Fruit fly (Drosophila melanogaster) whole organism, embryonic: ENCODE measurements around the gene NdufV3.
A peak's percentile ranks its signal among the peaks of the same experiment; 100 is the strongest.

ENCODE experiments used
- ATbp ChIP-seq: fragments of 200-800 bp; sonication (Bioruptor generic); optimal IDR thresholded peaks from 2 replicates; lab custom pipeline; 2017; ENCODE audit warnings: missing biosample characterization, mild to moderate bottlenecking, missing genetic modification characterization, missing genetic modification reagents
- CG10209 ChIP-seq: fragments of 200-800 bp; sonication (Bioruptor generic); optimal IDR thresholded peaks from 3 replicates; lab custom pipeline; 2017; ENCODE audit warnings: missing biosample characterization, mild to moderate bottlenecking, missing genetic modification characterization, missing genetic modification reagents
- CG10979 ChIP-seq: fragments of 200-800 bp; sonication (Bioruptor generic); optimal IDR thresholded peaks from 2 replicates; lab custom pipeline; 2018; ENCODE audit warnings: missing biosample characterization, mild to moderate bottlenecking, missing genetic modification characterization, moderate library complexity
- CG12071 ChIP-seq: fragments of 200-800 bp; sonication (Bioruptor generic); optimal IDR thresholded peaks from 3 replicates; lab custom pipeline; 2018; ENCODE audit warnings: missing biosample characterization, mild to moderate bottlenecking, missing genetic modification characterization
- CG12219 ChIP-seq: fragments of 200-800 bp; sonication (Bioruptor generic); optimal IDR thresholded peaks from 3 replicates; lab custom pipeline; 2018; ENCODE audit warnings: missing biosample characterization, mild to moderate bottlenecking, missing genetic modification characterization
- CG1233 ChIP-seq: fragments of 200-800 bp; sonication (Bioruptor generic); optimal IDR thresholded peaks from 4 replicates; lab custom pipeline; 2018; ENCODE audit warnings: missing biosample characterization, mild to moderate bottlenecking, missing genetic modification characterization
- CG14014 ChIP-seq: fragments of 200-800 bp; sonication (Bioruptor generic); IDR thresholded peaks from 2 replicates; pipeline ENCODE4 v1.3.6; 2022; ENCODE audit warnings: missing biosample characterization, missing genetic modification characterization
- CG15269 ChIP-seq: fragments of 200-800 bp; sonication (Bioruptor generic); optimal IDR thresholded peaks from 2 replicates; lab custom pipeline; 2018; ENCODE audit warnings: missing biosample characterization, mild to moderate bottlenecking, missing genetic modification characterization, moderate library complexity
- CG1602 ChIP-seq: fragments of 200-800 bp; sonication (Bioruptor generic); optimal IDR thresholded peaks from 3 replicates; lab custom pipeline; 2016; ENCODE audit warnings: missing biosample characterization, missing genetic modification characterization
- CG1603 ChIP-seq: fragments of 200-800 bp; sonication (Bioruptor generic); optimal IDR thresholded peaks from 2 replicates; lab custom pipeline; 2019; ENCODE audit warnings: missing biosample characterization, mild to moderate bottlenecking, missing genetic modification characterization, moderate library complexity
- CG18764 ChIP-seq: fragments of 200-800 bp; sonication (Bioruptor generic); optimal IDR thresholded peaks from 3 replicates; lab custom pipeline; 2016; ENCODE audit warnings: missing biosample characterization, missing genetic modification characterization
- CG2712 ChIP-seq: fragments of 200-800 bp; optimal IDR thresholded peaks from 3 replicates; lab custom pipeline; 2019; ENCODE audit warnings: missing biosample characterization, mild to moderate bottlenecking, missing genetic modification characterization, moderate library complexity
- CG3163 ChIP-seq: fragments of 200-800 bp; sonication (Bioruptor generic); optimal IDR thresholded peaks from 3 replicates; lab custom pipeline; 2016; ENCODE audit warnings: missing biosample characterization, missing genetic modification characterization
- CG34422 ChIP-seq: fragments of 200-800 bp; sonication (Bioruptor generic); IDR thresholded peaks from 3 replicates; pipeline ENCODE4 v1.3.6; 2022; ENCODE audit warnings: missing biosample characterization, missing genetic modification characterization
- CG4707 ChIP-seq: fragments of 200-800 bp; sonication (Bioruptor generic); optimal IDR thresholded peaks from 2 replicates; lab custom pipeline; 2018; ENCODE audit warnings: missing biosample characterization, mild to moderate bottlenecking, missing genetic modification characterization, moderate library complexity
- CG4730 ChIP-seq: fragments of 200-800 bp; sonication (Bioruptor generic); IDR thresholded peaks from 2 replicates; pipeline ENCODE4 v1.3.6; 2022; ENCODE audit warnings: missing biosample characterization, missing genetic modification characterization
- CG6175 ChIP-seq: fragments of 200-800 bp; sonication (Bioruptor generic); IDR thresholded peaks from 3 replicates; pipeline ENCODE4 v1.3.6; 2022; ENCODE audit warnings: missing biosample characterization, missing genetic modification characterization
- CG6254 ChIP-seq: fragments of 200-800 bp; sonication (Bioruptor generic); optimal IDR thresholded peaks from 3 replicates; lab custom pipeline; 2017; ENCODE audit warnings: mild to moderate bottlenecking, missing biosample characterization, missing genetic modification reagents, missing genetic modification characterization
- CG6854 ChIP-seq: fragments of 200-800 bp; sonication (Bioruptor generic); optimal IDR thresholded peaks from 3 replicates; lab custom pipeline; 2017; ENCODE audit warnings: missing biosample characterization, mild to moderate bottlenecking, missing genetic modification characterization
- CG7271 ChIP-seq: fragments of 200-800 bp; sonication (Bioruptor generic); optimal IDR thresholded peaks from 2 replicates; lab custom pipeline; 2018; ENCODE audit warnings: missing biosample characterization, mild to moderate bottlenecking, missing genetic modification characterization, moderate library complexity
- CG8478 ChIP-seq: fragments of >200 bp; optimal IDR thresholded peaks from 2 replicates; lab custom pipeline; 2018
- CG9437 ChIP-seq: fragments of 200-800 bp; sonication (Bioruptor generic); optimal IDR thresholded peaks from 2 replicates; lab custom pipeline; 2018; ENCODE audit warnings: missing biosample characterization, mild to moderate bottlenecking, missing genetic modification characterization
- CG9817 ChIP-seq: fragments of 200-800 bp; sonication (Bioruptor generic); optimal IDR thresholded peaks from 2 replicates; lab custom pipeline; 2018; ENCODE audit warnings: missing biosample characterization, mild to moderate bottlenecking, missing genetic modification characterization, moderate library complexity
- D19B ChIP-seq: fragments of 200-800 bp; sonication (Bioruptor generic); optimal IDR thresholded peaks from 2 replicates; lab custom pipeline; 2017; ENCODE audit warnings: missing biosample characterization, mild to moderate bottlenecking, missing genetic modification characterization
- Dip3 ChIP-seq: fragments of 200-800 bp; sonication (Bioruptor generic); optimal IDR thresholded peaks from 3 replicates; lab custom pipeline; 2016; ENCODE audit warnings: missing biosample characterization, missing genetic modification characterization
- Drgx ChIP-seq: fragments of 200-800 bp; sonication (Bioruptor generic); IDR thresholded peaks from 2 replicates; pipeline ENCODE4 v1.3.6; 2022; ENCODE audit warnings: missing biosample characterization, missing genetic modification characterization
- HLH4C ChIP-seq: fragments of 200-800 bp; sonication (Bioruptor generic); IDR thresholded peaks from 3 replicates; pipeline ENCODE4 v1.3.6; 2022; ENCODE audit warnings: missing biosample characterization, missing genetic modification characterization; ENCODE audit not compliant: partially characterized antibody
- HLHmδ ChIP-seq: fragments of 200-800 bp; sonication (Bioruptor generic); optimal IDR thresholded peaks from 2 replicates; lab custom pipeline; 2018; ENCODE audit warnings: missing biosample characterization, mild to moderate bottlenecking, missing genetic modification characterization, moderate library complexity
- HmgZ ChIP-seq: fragments of 200-800 bp; sonication (Bioruptor generic); optimal IDR thresholded peaks from 2 replicates; lab custom pipeline; 2018; ENCODE audit warnings: missing biosample characterization, mild to moderate bottlenecking, missing genetic modification characterization
- Hr39 ChIP-seq: fragments of >200 bp; optimal IDR thresholded peaks from 2 replicates; lab custom pipeline; 2017
- Neu2 ChIP-seq: fragments of 200-800 bp; sonication (Bioruptor generic); optimal IDR thresholded peaks from 3 replicates; lab custom pipeline; 2016; ENCODE audit warnings: missing biosample characterization, missing genetic modification characterization, borderline replicate concordance
- Ravus ChIP-seq: fragments of 200-800 bp; sonication (Bioruptor generic); IDR thresholded peaks from 2 replicates; pipeline ENCODE4 v1.3.6; 2022; ENCODE audit warnings: missing biosample characterization, missing genetic modification characterization
- Sox100B ChIP-seq: fragments of 200-800 bp; sonication (Bioruptor generic); optimal IDR thresholded peaks from 3 replicates; lab custom pipeline; 2018; ENCODE audit warnings: missing biosample characterization, mild to moderate bottlenecking, missing genetic modification characterization
- Ssrp ChIP-seq: fragments of 200-800 bp; sonication (Bioruptor generic); optimal IDR thresholded peaks from 2 replicates; lab custom pipeline; 2018; ENCODE audit warnings: missing biosample characterization, mild to moderate bottlenecking, missing genetic modification characterization, moderate library complexity
- Tbp ChIP-seq: fragments of >200 bp; optimal IDR thresholded peaks from 2 replicates; lab custom pipeline; 2018; ENCODE audit warnings: missing biosample characterization, missing genetic modification characterization
- Trl ChIP-seq, 3 experiments: fragments of >200 bp in 2 of 3; fragments of 200-800 bp in 1 of 3; sonication (Bioruptor generic) in 1 of 3; optimal IDR thresholded peaks; 2 replicates in 1 of 3; 3 replicates in 2 of 3; lab custom pipeline; 2016 to 2017; ENCODE audit warnings: missing biosample characterization in 1 of 3, missing genetic modification characterization in 1 of 3
- Xrp1 ChIP-seq: fragments of 200-800 bp; sonication (Bioruptor generic); IDR thresholded peaks from 2 replicates; pipeline ENCODE4 v1.3.6; 2022; ENCODE audit warnings: missing biosample characterization, missing genetic modification characterization
- al ChIP-seq: fragments of 200-800 bp; sonication (Bioruptor generic); IDR thresholded peaks from 2 replicates; pipeline ENCODE4 v1.3.6; 2022; ENCODE audit warnings: missing biosample characterization, missing genetic modification characterization
- btn ChIP-seq: fragments of 200-800 bp; sonication (Bioruptor generic); optimal IDR thresholded peaks from 2 replicates; lab custom pipeline; 2016; ENCODE audit warnings: missing biosample characterization, missing genetic modification characterization
- ci ChIP-seq: fragments of 200-800 bp; sonication (Bioruptor generic); IDR thresholded peaks from 3 replicates; pipeline ENCODE4 v1.3.6; 2022; ENCODE audit warnings: missing biosample characterization, missing genetic modification characterization
- eyg ChIP-seq: fragments of 200-800 bp; sonication (Bioruptor generic); optimal IDR thresholded peaks from 3 replicates; lab custom pipeline; 2016; ENCODE audit warnings: missing biosample characterization, missing genetic modification characterization
- ftz-f1 ChIP-seq: fragments of 200-800 bp; sonication (Bioruptor generic); optimal IDR thresholded peaks from 2 replicates; lab custom pipeline; 2016; ENCODE audit warnings: missing biosample characterization, missing genetic modification characterization
- grau ChIP-seq: fragments of 200-800 bp; optimal IDR thresholded peaks from 3 replicates; lab custom pipeline; 2019; ENCODE audit warnings: missing biosample characterization, mild to moderate bottlenecking, missing genetic modification characterization, moderate library complexity
- gsb ChIP-seq: fragments of 200-800 bp; sonication (Bioruptor generic); IDR thresholded peaks from 2 replicates; pipeline ENCODE4 v1.3.6; 2022; ENCODE audit warnings: missing biosample characterization, missing genetic modification characterization
- hth ChIP-seq: fragments of >200 bp; optimal IDR thresholded peaks from 2 replicates; lab custom pipeline; 2017; ENCODE audit warnings: inconsistent platforms
- jumu ChIP-seq: fragments of 200-800 bp; sonication (Bioruptor generic); optimal IDR thresholded peaks from 3 replicates; lab custom pipeline; 2016; ENCODE audit warnings: missing biosample characterization, missing genetic modification characterization
- ken ChIP-seq: fragments of 200-800 bp; sonication (Bioruptor generic); IDR thresholded peaks from 3 replicates; pipeline ENCODE4 v1.3.6; 2022; ENCODE audit warnings: missing biosample characterization, missing genetic modification characterization
- rib ChIP-seq: fragments of 200-800 bp; sonication (Bioruptor generic); IDR thresholded peaks from 2 replicates; pipeline ENCODE4 v1.3.6; 2022; ENCODE audit warnings: missing biosample characterization, missing genetic modification characterization
- stwl ChIP-seq: fragments of 200-800 bp; sonication (Bioruptor generic); optimal IDR thresholded peaks from 3 replicates; lab custom pipeline; 2018; ENCODE audit warnings: missing biosample characterization, mild to moderate bottlenecking, missing genetic modification characterization, moderate library complexity
- toy ChIP-seq: fragments of 200-800 bp; sonication (Bioruptor generic); IDR thresholded peaks from 2 replicates; pipeline ENCODE4 v1.3.6; 2022; ENCODE audit warnings: missing biosample characterization, missing genetic modification characterization
- wor ChIP-seq: fragments of 200-800 bp; sonication (Bioruptor generic); IDR thresholded peaks from 2 replicates; pipeline ENCODE4 v1.3.6; 2022; ENCODE audit warnings: missing biosample characterization, missing genetic modification characterization

NdufV3 gene

dm6 chrX:11326213-11326731, 23.5 kb upstream of the NdufV3 start (continued):
- TF ChIP-seq CG9437 (GFP tag; lab: Kevin White, UChicago) (peak; percentile 58), ken (no peak; the same call in 2 of the 3 replicates), CG1602 (peak; percentile 29), Trl (optimal IDR thresholded peaks at IDR 0.05; lab: Kevin White, UChicago) (no peak), Trl (GFP tag; optimal IDR thresholded peaks at IDR 0.05; lab: Kevin White, UChicago) (peak; percentile 73), CG14014 (GFP tag; lab: Robert Waterston, UW) (peak; percentile 72), CG6854 (peak; percentile 69), CG3163 (GFP tag; lab: Kevin White, UChicago) (peak; percentile 32), CG8478 (lab: Kevin White, UChicago) (no peak), CG18764 (peak; percentile 44), CG34422 (peak; percentile 62), CG15269 (tag; lab: Kevin White, UChicago) (peak; percentile 80), CG4707 (GFP tag; lab: Kevin White, UChicago) (peak; percentile 24), Tbp (GFP tag; lab: Kevin White, UChicago) (no peak), Drgx (peak; percentile 62), HLH4C (GFP tag; lab: Robert Waterston, UW) (no peak), ci (GFP tag; lab: Robert Waterston, UW) (peak; percentile 69; the same call in 2 of the 3 replicates), al (GFP tag; lab: Robert Waterston, UW) (peak; percentile 48), CG12071 (GFP tag; lab: Kevin White, UChicago) (peak; percentile 63), wor (GFP tag; lab: Robert Waterston, UW) (peak; percentile 24; the same call in 1 of the 2 replicates), rib (peak; percentile 33; the same call in 1 of the 2 replicates), ATbp (peak; percentile 75), Sox100B (peak; percentile 82), CG1603 (tag; lab: Kevin White, UChicago) (no peak), D19B (GFP tag; lab: Kevin White, UChicago) (peak; percentile 33), CG6175 (no peak), grau (tag; lab: Kevin White, UChicago) (peak; percentile 78), Hr39 (no peak), eyg (GFP tag; lab: Kevin White, UChicago) (peak; percentile 62), hth (no peak), Xrp1 (GFP tag; lab: Robert Waterston, UW) (peak; percentile 74), CG2712 (tag; lab: Kevin White, UChicago) (peak; percentile 65), btn (GFP tag; lab: Kevin White, UChicago) (peak; percentile 29), Ravus (GFP tag; lab: Robert Waterston, UW) (no peak), CG10979 (tag; lab: Kevin White, UChicago) (peak; percentile 69), CG1233 (GFP tag; lab: Kevin White, UChicago) (peak; percentile 50), CG4730 (GFP tag; lab: Robert Waterston, UW) (no peak), HmgZ (peak; percentile 54), Dip3 (GFP tag; lab: Kevin White, UChicago) (peak; percentile 52), toy (GFP tag; lab: Robert Waterston, UW) (no peak), stwl (tag; lab: Kevin White, UChicago) (no peak), CG7271 (tag; lab: Kevin White, UChicago) (no peak), CG12219 (GFP tag; lab: Kevin White, UChicago) (peak; percentile 76), HLHmδ (GFP tag; lab: Kevin White, UChicago) (no peak), CG10209 (GFP tag; lab: Kevin White, UChicago) (peak; percentile 68), CG6254 (GFP tag; lab: Kevin White, UChicago) (peak; percentile 60), Neu2 (GFP tag; lab: Kevin White, UChicago) (no peak), Ssrp (tag; lab: Kevin White, UChicago) (peak; percentile 60), gsb (GFP tag; lab: Robert Waterston, UW) (peak; percentile 40; the same call in 1 of the 2 replicates), jumu (GFP tag; lab: Kevin White, UChicago) (peak; percentile 55), ftz-f1 (GFP tag; lab: Kevin White, UChicago) (peak; percentile 86), CG9817 (tag; lab: Kevin White, UChicago) (peak; percentile 69)
